Worm (Caenorhabditis elegans) whole organism, early embryonic: ENCODE measurements around the gene ZK971.1.

Experiments used
- F13C5.2 ChIP-seq: sonication (generic microtip); optimal IDR thresholded peaks from 2 replicates; lab custom pipeline; 2017; ENCODE audit warnings: mild to moderate bottlenecking, missing genetic modification characterization, inconsistent platforms, missing compliant biosample characterization
- aly-1 ChIP-seq: sonication (generic microtip); optimal IDR thresholded peaks from 2 replicates; lab custom pipeline; 2016; ENCODE audit warnings: missing genetic modification characterization, missing compliant biosample characterization
- ama-1 ChIP-seq: fragments of 150-350 bp; optimal IDR thresholded peaks from 2 replicates; lab custom pipeline; 2014
- ceh-13 ChIP-seq: fragments of 200-800 bp; sonication (Bioruptor generic); optimal IDR thresholded peaks from 2 replicates; lab custom pipeline; 2018; ENCODE audit warnings: mild to moderate bottlenecking, missing genetic modification characterization, missing compliant biosample characterization
- ceh-36 ChIP-seq: sonication (generic microtip); optimal IDR thresholded peaks from 2 replicates; lab custom pipeline; 2016; ENCODE audit warnings: missing genetic modification characterization, inconsistent platforms, missing compliant biosample characterization
- ets-7 ChIP-seq: sonication (generic microtip); optimal IDR thresholded peaks from 2 replicates; lab custom pipeline; 2016; ENCODE audit warnings: missing genotype, missing genetic modification characterization, missing compliant biosample characterization
- flt-1 ChIP-seq: fragments of 200-800 bp; sonication (Bioruptor generic); IDR thresholded peaks from 2 replicates; pipeline ENCODE4 v1.3.6; 2022; ENCODE audit warnings: missing genetic modification characterization, missing compliant biosample characterization
- hmbx-1 ChIP-seq: sonication (generic microtip); optimal IDR thresholded peaks from 2 replicates; lab custom pipeline; 2016; ENCODE audit warnings: mild to moderate bottlenecking, missing genetic modification characterization, missing compliant biosample characterization
- hmg-4 ChIP-seq: fragments of 200-800 bp; sonication (Bioruptor generic); optimal IDR thresholded peaks from 2 replicates; lab custom pipeline; 2018; ENCODE audit warnings: mild to moderate bottlenecking, missing genetic modification characterization, missing compliant biosample characterization
- hnd-1 ChIP-seq: sonication (generic microtip); optimal IDR thresholded peaks from 2 replicates; lab custom pipeline; 2016; ENCODE audit warnings: missing genetic modification characterization, missing compliant biosample characterization
- sea-1 ChIP-seq: fragments of 200-800 bp; sonication (Bioruptor generic); conservative IDR thresholded peaks from 2 replicates; pipeline ENCODE4 v1.3.6; 2022; ENCODE audit warnings: missing genetic modification characterization, missing compliant biosample characterization
- tra-4 ChIP-seq: sonication (generic microtip); optimal IDR thresholded peaks from 2 replicates; lab custom pipeline; 2017; ENCODE audit warnings: missing genetic modification characterization, missing compliant biosample characterization

DNA sequence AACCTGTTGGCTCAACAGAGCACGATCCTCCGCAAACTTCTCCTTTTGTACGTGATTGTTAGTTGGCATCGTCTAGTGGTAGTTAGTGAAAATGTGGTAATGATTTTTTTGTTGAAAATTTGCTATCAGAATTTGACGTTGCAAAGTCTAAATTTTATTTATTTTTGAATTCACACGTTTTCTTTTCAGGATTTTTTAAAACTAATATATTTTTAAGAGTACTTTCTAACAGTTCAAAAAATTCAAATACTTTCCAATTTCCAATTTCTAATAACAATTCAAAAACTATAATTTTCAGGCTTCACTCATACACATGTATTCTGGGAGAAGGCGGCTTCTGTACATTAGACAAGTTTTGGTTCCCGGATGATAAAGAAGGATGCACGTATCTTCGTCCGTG is 45.1 kb downstream of the ZK971.1 start, which contains the start of gene ubxn-5:
- no peak for TF ChIP-seq ceh-36 (tag; lab: Kevin White, UChicago)
- no peak for TF ChIP-seq F13C5.2
- no peak for TF ChIP-seq hnd-1 (tag; lab: Kevin White, UChicago)
- TF ChIP-seq hmg-4 (GFP tag; lab: Kevin White, UChicago): no peak
- TF ChIP-seq flt-1: no peak
- TF ChIP-seq hmbx-1 (tag; lab: Kevin White, UChicago): no peak
- TF ChIP-seq ama-1: no peak
- no peak for TF ChIP-seq ceh-13
- TF ChIP-seq tra-4 (tag; lab: Kevin White, UChicago): no peak
- no peak for TF ChIP-seq ets-7
- no peak for TF ChIP-seq aly-1 (tag; lab: Kevin White, UChicago)
- no peak for TF ChIP-seq sea-1 (GFP tag; lab: Robert Waterston, UW)
